Worm (Caenorhabditis elegans) whole organism, late embryonic: ENCODE results near the gene pole-4.

Experiments used
- ceh-30 ChIP-seq: fragments of 150-350 bp; optimal IDR thresholded peaks from 2 replicates; lab custom pipeline; 2014; ENCODE audit warnings: missing biosample characterization, missing genetic modification characterization
- ceh-34 ChIP-seq: sonication (generic microtip); optimal IDR thresholded peaks from 2 replicates; lab custom pipeline; 2016; ENCODE audit warnings: mild to moderate bottlenecking, missing genetic modification characterization, missing compliant biosample characterization
- fkh-10 ChIP-seq: fragments of 150-350 bp; optimal IDR thresholded peaks from 2 replicates; lab custom pipeline; 2014; ENCODE audit warnings: missing biosample characterization, missing genetic modification reagents, missing genetic modification characterization
- fkh-6 ChIP-seq: sonication (generic microtip); optimal IDR thresholded peaks from 2 replicates; lab custom pipeline; 2016; ENCODE audit warnings: missing genetic modification characterization, missing compliant biosample characterization
- hlh-30 ChIP-seq: sonication (generic microtip); optimal IDR thresholded peaks from 2 replicates; lab custom pipeline; 2017; ENCODE audit warnings: antibody characterized with exemption, missing genetic modification characterization, missing compliant biosample characterization; ENCODE audit not compliant: insufficient read depth
- pag-3 ChIP-seq: sonication (generic microtip); optimal IDR thresholded peaks from 2 replicates; lab custom pipeline; 2016; ENCODE audit warnings: missing compliant biosample characterization, missing genetic modification characterization, borderline replicate concordance
- pqm-1 ChIP-seq: sonication (generic microtip); optimal IDR thresholded peaks from 2 replicates; lab custom pipeline; 2016; ENCODE audit warnings: missing genetic modification characterization, missing compliant biosample characterization
- pros-1 ChIP-seq: fragments of 150-350 bp; optimal IDR thresholded peaks from 2 replicates; lab custom pipeline; 2014; ENCODE audit warnings: missing biosample characterization, missing genetic modification reagents, missing genetic modification characterization
- unc-42 ChIP-seq: sonication (generic microtip); optimal IDR thresholded peaks from 2 replicates; lab custom pipeline; 2016; ENCODE audit warnings: missing genotype, missing genetic modification characterization, missing compliant biosample characterization
- unc-55 ChIP-seq: sonication (generic microtip); optimal IDR thresholded peaks from 2 replicates; lab custom pipeline; 2017; ENCODE audit warnings: missing biosample characterization, missing genetic modification reagents, missing genetic modification characterization
- zip-5 ChIP-seq: sonication (generic microtip); optimal IDR thresholded peaks from 2 replicates; lab custom pipeline; 2016; ENCODE audit warnings: missing genetic modification characterization, missing compliant biosample characterization

- TF ChIP-seq unc-42 (tag; lab: Kevin White, UChicago) (no peak), pag-3 (tag; lab: Kevin White, UChicago) (no peak), hlh-30 (tag; lab: Kevin White, UChicago) (no peak), pqm-1 (tag; lab: Kevin White, UChicago) (no peak), ceh-34 (no peak), zip-5 (tag; lab: Kevin White, UChicago) (no peak), unc-55 (GFP tag; lab: Kevin White, UChicago) (no peak), fkh-10 (GFP tag; lab: Kevin White, UChicago) (no peak), ceh-30 (no peak), fkh-6 (tag; lab: Kevin White, UChicago) (no peak), pros-1 (tag; lab: Kevin White, UChicago) (no peak)
Measured at ce11 chrII:14968275-14968674, 879 bp downstream of the pole-4 start.
